Worm (Caenorhabditis elegans) whole organism, late embryonic: ENCODE data around the gene F58A3.3.

ENCODE experiments used
- C38D4.7 ChIP-seq: fragments of 200-800 bp; sonication (Bioruptor generic); optimal IDR thresholded peaks from 2 replicates; lab custom pipeline; 2018; ENCODE audit warnings: mild to moderate bottlenecking, missing genetic modification characterization, moderate library complexity, missing compliant biosample characterization
- ceh-45 ChIP-seq: fragments of 200-800 bp; sonication (Bioruptor generic); IDR thresholded peaks from 2 replicates; pipeline ENCODE4 v1.3.6; 2022; ENCODE audit warnings: missing genetic modification reagents, missing genetic modification characterization, missing compliant biosample characterization
- ceh-6 ChIP-seq: fragments of 200-800 bp; sonication (Bioruptor generic); optimal IDR thresholded peaks from 2 replicates; lab custom pipeline; 2018; ENCODE audit warnings: mild to moderate bottlenecking, missing genetic modification characterization, missing compliant biosample characterization
- dmd-4 ChIP-seq: sonication (generic microtip); optimal IDR thresholded peaks from 2 replicates; lab custom pipeline; 2016; ENCODE audit warnings: borderline replicate concordance, missing genetic modification characterization, missing compliant biosample characterization
- elt-4 ChIP-seq: sonication (generic microtip); optimal IDR thresholded peaks from 2 replicates; lab custom pipeline; 2016; ENCODE audit warnings: missing genetic modification characterization, missing compliant biosample characterization
- nhr-232 ChIP-seq: sonication (generic microtip); optimal IDR thresholded peaks from 2 replicates; lab custom pipeline; 2016; ENCODE audit warnings: missing genetic modification characterization, missing compliant biosample characterization
- pha-2 ChIP-seq: sonication (generic microtip); optimal IDR thresholded peaks from 2 replicates; lab custom pipeline; 2017; ENCODE audit warnings: mild to moderate bottlenecking, missing genetic modification characterization, missing compliant biosample characterization
- sox-2 ChIP-seq: fragments of 200-800 bp; sonication (Bioruptor generic); IDR thresholded peaks from 2 replicates; pipeline ENCODE4 v1.3.6; 2022; ENCODE audit warnings: missing genetic modification reagents, missing genetic modification characterization, missing compliant biosample characterization
- unc-42 ChIP-seq: sonication (generic microtip); optimal IDR thresholded peaks from 2 replicates; lab custom pipeline; 2016; ENCODE audit warnings: missing genotype, missing genetic modification characterization, missing compliant biosample characterization

ce11 chrX:11003701-11004100 is 8.7 kb upstream of the F58A3.3 start:
- TF ChIP-seq unc-42 (tag; lab: Kevin White, UChicago), result no peak
- TF ChIP-seq dmd-4, result no peak
- no peak for TF ChIP-seq pha-2
- TF ChIP-seq elt-4, result no peak
- TF ChIP-seq nhr-232 (tag; lab: Kevin White, UChicago), result no peak
- TF ChIP-seq ceh-6, result no peak
- no peak for TF ChIP-seq sox-2 (GFP tag; lab: Robert Waterston, UW)
- no peak for TF ChIP-seq ceh-45 (GFP tag; lab: Robert Waterston, UW)
- no peak for TF ChIP-seq C38D4.7 (GFP tag; lab: Kevin White, UChicago)
